Fruit fly (Drosophila melanogaster): ENCODE data around the gene msn.
A peak's percentile ranks its signal among the peaks of the same experiment; 100 is the strongest.

DNA sequence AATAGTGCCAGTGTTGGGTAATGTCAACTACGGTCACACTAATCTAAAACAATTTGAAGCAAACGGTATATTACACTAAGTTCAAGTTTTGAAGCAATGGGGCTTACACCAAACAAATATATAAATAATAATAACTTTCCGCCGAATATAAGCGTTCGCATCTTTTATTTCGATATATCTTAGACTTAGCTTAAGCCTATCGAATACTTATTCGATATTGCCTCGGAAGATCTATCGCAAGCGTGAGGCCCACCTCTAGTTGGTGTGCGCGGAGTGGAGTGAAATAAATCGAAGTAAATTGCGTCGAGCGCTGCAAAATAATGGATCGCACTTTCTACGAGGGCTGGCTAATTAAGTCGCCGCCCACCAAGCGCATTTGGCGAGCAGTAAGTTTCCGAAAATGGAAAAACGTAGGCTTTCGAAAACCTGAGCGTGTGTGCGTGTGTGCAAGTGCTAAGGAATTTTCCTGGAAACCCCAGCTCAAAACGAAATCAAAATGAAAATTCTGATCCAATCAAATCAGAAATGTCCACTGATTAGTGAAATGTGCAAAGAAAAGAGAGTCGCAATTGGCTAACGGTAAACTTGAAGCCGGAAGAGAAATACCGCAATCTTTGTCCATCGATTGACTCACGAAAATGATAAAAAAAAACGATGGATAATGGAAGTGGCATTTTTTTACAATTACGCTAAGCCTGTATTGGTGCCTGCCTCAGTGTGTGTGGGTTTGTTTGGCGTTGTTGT is 3.0 kb upstream of the msn start, which contains the start of gene dos:
- peak; percentile 45 for TF ChIP-seq fru (GFP tag; optimal IDR thresholded peaks at IDR 0.05)
- TF ChIP-seq br (GFP tag; optimal IDR thresholded peaks at IDR 0.05) = peak; percentile 41
- peak in 1 of 2 experiments; percentile 57 for TF ChIP-seq foxo (GFP tag; optimal IDR thresholded peaks at IDR 0.05)
- peak; percentile 90 for TF ChIP-seq Vsx2 (GFP tag; optimal IDR thresholded peaks at IDR 0.05; ENCODE audit: partially characterized antibody)
- TF ChIP-seq pan (optimal IDR thresholded peaks at IDR 0.05) = no peak
- peak; percentile 44 for TF ChIP-seq CG9705 (GFP tag; optimal IDR thresholded peaks at IDR 0.05)
- TF ChIP-seq usp (GFP tag; optimal IDR thresholded peaks at IDR 0.05) = no peak
- no peak for TF ChIP-seq woc (GFP tag; optimal IDR thresholded peaks at IDR 0.05)
- TF ChIP-seq jim (GFP tag; optimal IDR thresholded peaks at IDR 0.05) = no peak

Measured in whole organism, wandering third instar larva.